Worm (Caenorhabditis elegans): ENCODE results near the gene T23F11.11.

T23F11.11 gene

ce11 chrIII:4689595-4689994 is 18.2 kb upstream of the T23F11.11 start (continued):
- TF ChIP-seq fkh-6 (tag; optimal IDR thresholded peaks at IDR 0.05) = peak; percentile 81
- TF ChIP-seq npax-4 (tag; optimal IDR thresholded peaks at IDR 0.05) = peak; percentile 65
- peak; percentile 44 for TF ChIP-seq pqm-1 (tag; optimal IDR thresholded peaks at IDR 0.05)
- TF ChIP-seq syd-9 (tag; optimal IDR thresholded peaks at IDR 0.05) = peak; percentile 80
- TF ChIP-seq hlh-8 (tag; optimal IDR thresholded peaks at IDR 0.05) = peak; percentile 24
- no peak for TF ChIP-seq odd-2 (tag; optimal IDR thresholded peaks at IDR 0.05)
- TF ChIP-seq ceh-22 (tag; optimal IDR thresholded peaks at IDR 0.05) = no peak
- peak; percentile 86 for TF ChIP-seq che-1 (tag; optimal IDR thresholded peaks at IDR 0.05)
- TF ChIP-seq ceh-18 (tag; optimal IDR thresholded peaks at IDR 0.05) = peak; percentile 35
- peak; percentile 89 for TF ChIP-seq ceh-6 (GFP tag; optimal IDR thresholded peaks at IDR 0.05)
- TF ChIP-seq ama-1 (optimal IDR thresholded peaks at IDR 0.05) = no peak
- TF ChIP-seq nhr-11 (tag; optimal IDR thresholded peaks at IDR 0.05) = no peak
- TF ChIP-seq elt-4 (tag; optimal IDR thresholded peaks at IDR 0.05) = no peak
- TF ChIP-seq pha-4 (tag; optimal IDR thresholded peaks at IDR 0.05) = no peak
- TF ChIP-seq unc-3 (GFP tag; conservative IDR thresholded peaks at IDR 0.05) = peak; percentile 40; the same call in 1 of the 2 replicates
- TF ChIP-seq unc-3 (tag; optimal IDR thresholded peaks at IDR 0.05) = peak; percentile 61
- peak; percentile 62 for TF ChIP-seq ceh-9 (tag; optimal IDR thresholded peaks at IDR 0.05)

DNA sequence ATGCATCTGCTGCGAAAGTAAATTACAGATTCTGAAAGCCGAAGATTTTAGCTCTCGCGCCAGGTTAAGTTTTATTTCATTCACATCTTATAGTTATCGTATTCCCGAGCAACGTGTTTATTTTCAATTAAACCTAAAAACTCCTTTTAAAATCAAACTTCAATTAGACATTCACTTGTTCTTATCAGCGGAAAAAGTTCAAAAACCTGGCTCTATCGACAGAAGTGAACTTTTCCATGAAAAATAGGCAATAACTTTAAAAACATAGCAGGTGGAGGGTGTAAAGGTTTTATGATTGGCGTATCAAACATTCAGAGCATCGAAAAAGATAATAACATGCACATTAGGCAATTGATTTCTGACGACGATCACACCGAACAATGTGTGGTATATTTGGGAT is 17.6 kb upstream of the T23F11.11 start, which contains the start of gene ppat-1:
Gene ppat-1 (plus strand): TSS at position 316 of the 400 bp plus-strand sequence.
- TF ChIP-seq ceh-45 (GFP tag; IDR thresholded peaks at IDR 0.05) (no peak), npax-4 (tag; optimal IDR thresholded peaks at IDR 0.05) (no peak), zip-5 (tag; optimal IDR thresholded peaks at IDR 0.05) (no peak), ama-1 (optimal IDR thresholded peaks at IDR 0.05) (no peak), nhr-11 (tag; optimal IDR thresholded peaks at IDR 0.05) (no peak), ceh-24 (tag; optimal IDR thresholded peaks at IDR 0.05) (no peak), pqm-1 (tag; optimal IDR thresholded peaks at IDR 0.05) (no peak), dve-1 (tag; optimal IDR thresholded peaks at IDR 0.05) (no peak), ceh-34 (tag; optimal IDR thresholded peaks at IDR 0.05) (no peak), unc-55 (GFP tag; optimal IDR thresholded peaks at IDR 0.05) (no peak), che-1 (tag; optimal IDR thresholded peaks at IDR 0.05) (no peak), lim-6 (tag; optimal IDR thresholded peaks at IDR 0.05) (no peak), eyg-1 (tag; optimal IDR thresholded peaks at IDR 0.05) (no peak), sox-2 (GFP tag; IDR thresholded peaks at IDR 0.05) (no peak), C08G9.2 (tag; optimal IDR thresholded peaks at IDR 0.05) (no peak), dmd-4 (tag; optimal IDR thresholded peaks at IDR 0.05; ENCODE audit: borderline replicate concordance) (no peak), hlh-8 (tag; optimal IDR thresholded peaks at IDR 0.05) (no peak), ceh-2 (tag; optimal IDR thresholded peaks at IDR 0.05) (no peak), tbx-2 (tag; optimal IDR thresholded peaks at IDR 0.05) (no peak)

DNA sequence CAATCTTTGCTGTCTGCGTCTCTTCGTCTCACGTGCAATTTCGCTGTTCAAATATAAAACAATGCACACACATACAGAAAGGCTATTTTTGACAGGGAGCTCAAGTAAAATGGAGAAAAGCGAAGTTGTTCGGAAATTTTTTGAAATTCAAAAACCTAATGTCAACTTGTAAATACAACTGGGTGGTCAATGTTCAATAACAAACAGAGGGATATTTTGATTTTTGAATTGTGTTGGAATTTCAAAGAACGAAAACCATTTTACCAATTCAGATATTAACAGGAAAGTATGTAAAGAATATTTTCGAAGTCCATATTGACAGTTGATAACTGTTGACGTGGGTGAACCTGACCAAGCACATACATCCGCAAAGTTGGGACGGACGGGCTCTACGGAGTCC is 17.0 kb upstream of the T23F11.11 start, which contains the start of gene tag-243:
Gene tag-243 (minus strand): TSS at position 101 of the 400 bp plus-strand sequence.
- no peak for TF ChIP-seq pha-4 (tag; optimal IDR thresholded peaks at IDR 0.05)
- TF ChIP-seq ceh-9 (tag; optimal IDR thresholded peaks at IDR 0.05) = no peak
- TF ChIP-seq elt-2 (tag; optimal IDR thresholded peaks at IDR 0.05) = no peak
- TF ChIP-seq mec-3 (tag; optimal IDR thresholded peaks at IDR 0.05; ENCODE audit: borderline replicate concordance) = no peak
- TF ChIP-seq K09A11.1 (tag; optimal IDR thresholded peaks at IDR 0.05; ENCODE audit: insufficient read depth) = no peak
- no peak for TF ChIP-seq lin-11 (tag; optimal IDR thresholded peaks at IDR 0.05)
- TF ChIP-seq ama-1 (optimal IDR thresholded peaks at IDR 0.05) = no peak
- TF ChIP-seq ztf-16 (tag; optimal IDR thresholded peaks at IDR 0.05) = no peak
- TF ChIP-seq dve-1 (tag; optimal IDR thresholded peaks at IDR 0.05) = no peak
- TF ChIP-seq nhr-232 (tag; optimal IDR thresholded peaks at IDR 0.05) = no peak
- TF ChIP-seq ahr-1 (tag; optimal IDR thresholded peaks at IDR 0.05) = no peak
- TF ChIP-seq fax-1 (tag; optimal IDR thresholded peaks at IDR 0.05) = no peak
- no peak for TF ChIP-seq elt-4 (tag; optimal IDR thresholded peaks at IDR 0.05)
- no peak for TF ChIP-seq dmd-4 (tag; optimal IDR thresholded peaks at IDR 0.05; ENCODE audit: borderline replicate concordance)
- no peak for TF ChIP-seq Y22D7AL.16 (tag; optimal IDR thresholded peaks at IDR 0.05)
- no peak for TF ChIP-seq hlh-8 (tag; optimal IDR thresholded peaks at IDR 0.05)
- TF ChIP-seq unc-86 (tag; optimal IDR thresholded peaks at IDR 0.05) = no peak
- no peak for TF ChIP-seq K02D7.2 (tag; optimal IDR thresholded peaks at IDR 0.05)
- TF ChIP-seq nfya-1 (tag; optimal IDR thresholded peaks at IDR 0.05) = no peak
- TF ChIP-seq zip-5 (tag; optimal IDR thresholded peaks at IDR 0.05) = no peak

Measured in whole organism, late embryonic.